Worm (Caenorhabditis elegans): ENCODE results near the gene C07A12.7.

DNA sequence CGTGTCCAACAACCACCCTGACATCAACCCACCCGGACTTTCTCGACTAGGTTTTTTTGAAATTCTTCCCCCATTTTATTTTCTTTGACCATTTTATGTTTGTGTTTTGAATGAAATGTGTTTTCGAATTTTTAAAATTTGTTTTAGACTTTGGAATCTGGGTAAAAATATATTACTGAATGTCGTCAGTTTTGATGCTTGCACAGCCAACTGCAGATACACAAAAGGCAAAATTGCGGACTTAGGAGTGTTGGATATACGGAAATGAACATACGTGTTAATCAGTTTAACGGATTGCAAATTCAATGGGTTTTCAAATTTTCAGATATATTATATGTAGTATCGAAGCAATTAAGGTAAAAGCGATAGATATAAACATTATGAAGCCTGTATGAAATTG, 5.2 kb downstream of the C07A12.7 start:
- TF ChIP-seq ceh-20 (GFP tag; IDR thresholded peaks at IDR 0.05) (no peak), pha-4 (GFP tag; IDR thresholded peaks at IDR 0.05) (no peak), pha-4 (tag; optimal IDR thresholded peaks at IDR 0.05) (no peak), nhr-237 (tag; optimal IDR thresholded peaks at IDR 0.05) (no peak), php-3 (GFP tag; IDR thresholded peaks at IDR 0.05) (no peak), nhr-76 (tag; optimal IDR thresholded peaks at IDR 0.05) (no peak), ztf-11 (tag; optimal IDR thresholded peaks at IDR 0.05) (no peak), lim-7 (GFP tag; IDR thresholded peaks at IDR 0.05) (no peak), zfp-2 (tag; optimal IDR thresholded peaks at IDR 0.05) (no peak), ama-1 (optimal IDR thresholded peaks at IDR 0.05) (no peak), T26A8.4 (GFP tag; IDR thresholded peaks at IDR 0.05) (no peak), Y48G9A.11 (GFP tag; IDR thresholded peaks at IDR 0.05) (no peak), tra-1 (GFP tag; IDR thresholded peaks at IDR 0.05) (no peak), nhr-6 (tag; optimal IDR thresholded peaks at IDR 0.05) (peak; percentile 61)
